Fruit fly (Drosophila melanogaster): Measurements from ENCODE around the gene Fip1.
A peak's percentile ranks its signal among the peaks of the same experiment; 100 is the strongest.

Gene Fip1

dm6 chr3R:4437113-4437512 lies 47.7 kb upstream of the Fip1 start, which contains the start of the genes Lipt2 and CG14650 (continued):
- TF ChIP-seq CG8359 (GFP tag; optimal IDR thresholded peaks at IDR 0.05; ENCODE audit: borderline replicate concordance) (no peak), HmgZ (tag; optimal IDR thresholded peaks at IDR 0.05) (peak; percentile 86), ab (GFP tag; optimal IDR thresholded peaks at IDR 0.05) (no peak), jigr1 (GFP tag; IDR thresholded peaks at IDR 0.05) (no peak), CG4707 (GFP tag; optimal IDR thresholded peaks at IDR 0.05) (no peak), HLH3B (GFP tag; IDR thresholded peaks at IDR 0.05) (no peak), phol (tag; optimal IDR thresholded peaks at IDR 0.05) (peak; percentile 81), CG11398 (GFP tag; optimal IDR thresholded peaks at IDR 0.05) (no peak), Dll (GFP tag; IDR thresholded peaks at IDR 0.05; ENCODE audit: partially characterized antibody) (peak; percentile 73; the same call in 3 of the 4 replicates), CG34224 (GFP tag; IDR thresholded peaks at IDR 0.05; ENCODE audit: partially characterized antibody) (peak; percentile 49; the same call in 2 of the 3 replicates), CG4424 (GFP tag; optimal IDR thresholded peaks at IDR 0.05) (peak; percentile 47), dimm (GFP tag; IDR thresholded peaks at IDR 0.05) (no peak), Drgx (GFP tag; IDR thresholded peaks at IDR 0.05) (no peak), eve (GFP tag; optimal IDR thresholded peaks at IDR 0.05) (no peak), pzg (GFP tag; optimal IDR thresholded peaks at IDR 0.05) (peak; percentile 81), kni (GFP tag; optimal IDR thresholded peaks at IDR 0.05) (no peak), zf30C (GFP tag; optimal IDR thresholded peaks at IDR 0.05) (no peak), Gsc (GFP tag; IDR thresholded peaks at IDR 0.05) (no peak), hth (optimal IDR thresholded peaks at IDR 0.05) (no peak), CG15514 (GFP tag; optimal IDR thresholded peaks at IDR 0.05) (peak; percentile 74), Nf-YC (tag; optimal IDR thresholded peaks at IDR 0.05) (peak; percentile 48), CG11723 (GFP tag; optimal IDR thresholded peaks at IDR 0.05) (peak; percentile 17), fd3F (GFP tag; optimal IDR thresholded peaks at IDR 0.05) (peak; percentile 22), Atf6 (GFP tag; IDR thresholded peaks at IDR 0.05) (no peak; the same call in 1 of the 2 replicates), pum (GFP tag; optimal IDR thresholded peaks at IDR 0.05) (peak; percentile 61)

DNA sequence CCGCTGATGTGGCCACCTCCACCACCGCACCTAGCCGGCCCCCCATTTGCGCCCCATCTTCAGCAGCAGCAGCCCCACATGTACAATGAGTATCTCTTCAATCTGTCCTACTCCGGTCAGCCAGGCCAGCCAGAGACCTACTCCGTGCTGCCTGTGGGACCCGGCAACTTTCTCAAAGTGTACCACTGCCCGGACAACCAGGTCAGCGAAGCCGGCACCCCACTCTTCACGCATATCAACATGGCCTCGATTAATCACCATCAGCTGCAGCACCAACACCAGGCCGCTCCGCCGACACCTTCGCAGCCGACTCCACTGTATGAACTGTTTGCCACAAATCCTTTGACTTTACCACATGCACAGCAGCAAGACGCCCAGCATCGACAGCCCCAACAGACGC lies 47.0 kb upstream of the Fip1 start:
- TF ChIP-seq yki (optimal IDR thresholded peaks at IDR 0.05) (no peak), pita (GFP tag; optimal IDR thresholded peaks at IDR 0.05) (no peak), HHEX (GFP tag; optimal IDR thresholded peaks at IDR 0.05) (no peak), CG17186 (GFP tag; optimal IDR thresholded peaks at IDR 0.05) (no peak), CG12071 (GFP tag; optimal IDR thresholded peaks at IDR 0.05) (no peak), zf30C (GFP tag; optimal IDR thresholded peaks at IDR 0.05) (no peak), trh (GFP tag; optimal IDR thresholded peaks at IDR 0.05) (no peak), CG13123 (GFP tag; optimal IDR thresholded peaks at IDR 0.05) (no peak), CG12769 (tag; optimal IDR thresholded peaks at IDR 0.05) (no peak), Dad (GFP tag; optimal IDR thresholded peaks at IDR 0.05) (no peak), Rfx (GFP tag; IDR thresholded peaks at IDR 0.05) (no peak), tll (GFP tag; optimal IDR thresholded peaks at IDR 0.05) (no peak), CG14965 (GFP tag; optimal IDR thresholded peaks at IDR 0.05; ENCODE audit: borderline replicate concordance) (no peak), ci (GFP tag; IDR thresholded peaks at IDR 0.05) (no peak), MESR4 (GFP tag; optimal IDR thresholded peaks at IDR 0.05) (no peak), CG17361 (GFP tag; IDR thresholded peaks at IDR 0.05) (no peak)

- TF ChIP-seq twi (tag; optimal IDR thresholded peaks at IDR 0.05) (no peak), CTCF (GFP tag; optimal IDR thresholded peaks at IDR 0.05) (no peak), CG30403 (GFP tag; optimal IDR thresholded peaks at IDR 0.05) (no peak), CG7271 (tag; optimal IDR thresholded peaks at IDR 0.05) (no peak), sim (GFP tag; IDR thresholded peaks at IDR 0.05) (no peak), CkIIα-i1 (GFP tag; IDR thresholded peaks at IDR 0.05) (no peak), hth (optimal IDR thresholded peaks at IDR 0.05) (no peak), HLH3B (GFP tag; IDR thresholded peaks at IDR 0.05) (no peak), D19B (GFP tag; optimal IDR thresholded peaks at IDR 0.05) (peak; percentile 24), grn (GFP tag; optimal IDR thresholded peaks at IDR 0.05) (peak; percentile 60), Ssrp (tag; optimal IDR thresholded peaks at IDR 0.05) (no peak), lab (GFP tag; optimal IDR thresholded peaks at IDR 0.05) (no peak), CG4424 (GFP tag; optimal IDR thresholded peaks at IDR 0.05) (no peak), Usf (GFP tag; optimal IDR thresholded peaks at IDR 0.05) (no peak), sug (tag; optimal IDR thresholded peaks at IDR 0.05) (peak; percentile 16)
These were observed 39.7 kb upstream of the Fip1 start for dm6 chr3R:4445083-4445482.
